Fruit fly (Drosophila melanogaster): Measurements from ENCODE around the gene mura.

mura gene

DNA sequence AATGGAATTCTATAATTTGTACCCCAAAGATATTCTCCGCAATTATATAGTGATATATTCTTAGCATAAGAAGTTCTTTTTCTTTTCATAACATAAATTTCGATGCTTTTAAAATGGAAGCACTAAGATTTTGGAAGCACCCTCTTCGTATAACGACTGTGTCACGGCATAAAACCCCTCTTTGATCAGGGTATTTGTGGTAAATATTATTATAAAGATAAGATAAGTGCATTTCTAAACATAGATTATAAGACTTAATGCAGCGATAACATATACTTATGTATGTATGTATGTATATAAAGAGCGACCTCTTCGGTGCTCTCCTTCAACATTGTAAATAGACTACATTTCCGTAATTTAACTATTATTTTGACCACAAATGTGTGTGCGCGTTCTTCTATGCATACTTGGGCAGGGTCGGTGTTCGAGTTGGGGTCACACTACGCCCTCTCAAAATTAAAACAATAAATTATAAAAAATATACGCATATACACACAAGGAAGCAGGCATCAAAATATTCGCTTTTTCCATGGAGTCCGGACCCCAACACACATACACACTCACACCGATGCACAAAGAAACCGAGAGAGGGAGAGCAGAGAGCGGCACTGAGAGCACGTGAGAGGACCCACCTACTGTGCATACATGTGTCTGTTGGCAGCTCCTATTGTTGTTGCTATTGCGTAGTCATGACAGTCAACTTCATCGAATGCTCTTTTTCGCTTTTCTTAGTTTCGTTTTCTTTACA, 1.2 kb downstream of the mura start:
- TF ChIP-seq run (tag; optimal IDR thresholded peaks at IDR 0.05), result no peak
- TF ChIP-seq CG6683 (GFP tag; optimal IDR thresholded peaks at IDR 0.05), result peak; percentile 19
- no peak for TF ChIP-seq jigr1 (GFP tag; IDR thresholded peaks at IDR 0.05)
- no peak for TF ChIP-seq CG10565 (GFP tag; optimal IDR thresholded peaks at IDR 0.05)
- TF ChIP-seq ash1 (GFP tag; optimal IDR thresholded peaks at IDR 0.05), result peak; percentile 37
- peak; percentile 8 for TF ChIP-seq CG12391 (tag; optimal IDR thresholded peaks at IDR 0.05)
- TF ChIP-seq Eip74EF (GFP tag; optimal IDR thresholded peaks at IDR 0.05), result peak; percentile 34 to 39
- TF ChIP-seq kah (GFP tag; optimal IDR thresholded peaks at IDR 0.05), result peak; percentile 1
- TF ChIP-seq sna (GFP tag; IDR thresholded peaks at IDR 0.05; ENCODE audit: partially characterized antibody), result no peak
- TF ChIP-seq nom (GFP tag; optimal IDR thresholded peaks at IDR 0.05), result peak; percentile 62
- TF ChIP-seq onecut (GFP tag; IDR thresholded peaks at IDR 0.05), result peak; percentile 4
- TF ChIP-seq CG31388 (GFP tag; optimal IDR thresholded peaks at IDR 0.05), result no peak
- TF ChIP-seq vfl (GFP tag; optimal IDR thresholded peaks at IDR 0.05), result no peak
- no peak for TF ChIP-seq sima (GFP tag; optimal IDR thresholded peaks at IDR 0.05)
- no peak for TF ChIP-seq dan (GFP tag; IDR thresholded peaks at IDR 0.05)
- TF ChIP-seq trh (GFP tag; optimal IDR thresholded peaks at IDR 0.05), result no peak
- TF ChIP-seq br (optimal IDR thresholded peaks at IDR 0.05), result no peak
- TF ChIP-seq D (optimal IDR thresholded peaks at IDR 0.05), result no peak
- TF ChIP-seq D (GFP tag; optimal IDR thresholded peaks at IDR 0.05), result no peak
- TF ChIP-seq CG5180 (GFP tag; optimal IDR thresholded peaks at IDR 0.05), result peak; percentile 40
- no peak for TF ChIP-seq luna (GFP tag; optimal IDR thresholded peaks at IDR 0.05)
- TF ChIP-seq Scr (GFP tag; IDR thresholded peaks at IDR 0.05; ENCODE audit: partially characterized antibody), result no peak
- no peak for TF ChIP-seq dm (GFP tag; optimal IDR thresholded peaks at IDR 0.05)
- TF ChIP-seq gcm2 (GFP tag; optimal IDR thresholded peaks at IDR 0.05), result no peak
- TF ChIP-seq CG1233 (GFP tag; optimal IDR thresholded peaks at IDR 0.05), result no peak
- TF ChIP-seq sens-2 (GFP tag; IDR thresholded peaks at IDR 0.05), result no peak
- no peak for TF ChIP-seq CG12071 (GFP tag; optimal IDR thresholded peaks at IDR 0.05)
- peak; percentile 61 for TF ChIP-seq sd (tag; optimal IDR thresholded peaks at IDR 0.05)
- peak; percentile 13 for TF ChIP-seq CG2678 (tag; optimal IDR thresholded peaks at IDR 0.05)
- no peak for TF ChIP-seq zfh1 (GFP tag; IDR thresholded peaks at IDR 0.05)
- no peak for TF ChIP-seq CG32532 (GFP tag; IDR thresholded peaks at IDR 0.05)
- peak; percentile 22 for TF ChIP-seq CG17568 (GFP tag; optimal IDR thresholded peaks at IDR 0.05)
- no peak for TF ChIP-seq Stat92E (GFP tag; optimal IDR thresholded peaks at IDR 0.05)
- peak; percentile 22 for TF ChIP-seq CG2202 (tag; optimal IDR thresholded peaks at IDR 0.05)
- peak; percentile 66 for TF ChIP-seq Med (GFP tag)
- TF ChIP-seq CG4282 (GFP tag; optimal IDR thresholded peaks at IDR 0.05), result no peak
- no peak for TF ChIP-seq CG13894 (tag; optimal IDR thresholded peaks at IDR 0.05)
- TF ChIP-seq CG4730 (GFP tag; IDR thresholded peaks at IDR 0.05), result no peak
- peak; percentile 1 for TF ChIP-seq dmrt99B (tag; optimal IDR thresholded peaks at IDR 0.05)
- peak; percentile 22 for TF ChIP-seq twi (tag; optimal IDR thresholded peaks at IDR 0.05)
- peak in 1 of 2 experiments; percentile 63 for TF ChIP-seq Pdp1 (GFP tag; optimal IDR thresholded peaks at IDR 0.05)
- no peak for TF ChIP-seq CG8359 (GFP tag; optimal IDR thresholded peaks at IDR 0.05; ENCODE audit: borderline replicate concordance)
- no peak for TF ChIP-seq h (optimal IDR thresholded peaks at IDR 0.05)
- no peak for TF ChIP-seq cato (GFP tag; optimal IDR thresholded peaks at IDR 0.05; ENCODE audit: borderline replicate concordance)
- TF ChIP-seq pb (GFP tag; optimal IDR thresholded peaks at IDR 0.05), result no peak
- TF ChIP-seq CG9215 (GFP tag; IDR thresholded peaks at IDR 0.05), result no peak
- peak; percentile 42 for TF ChIP-seq corto (GFP tag; optimal IDR thresholded peaks at IDR 0.05)
- TF ChIP-seq pan (optimal IDR thresholded peaks at IDR 0.05), result no peak
- TF ChIP-seq pan (GFP tag; optimal IDR thresholded peaks at IDR 0.05 in 1 of 2, IDR thresholded peaks at IDR 0.05 in 1 of 2), result no peak
- no peak for TF ChIP-seq Hmx (GFP tag; optimal IDR thresholded peaks at IDR 0.05)
